Worm (Caenorhabditis elegans): Measurements from ENCODE around the gene F26G1.3.

The F26G1.3 gene

ce11 chrII:4762574-4763285, 4.2 kb downstream of the F26G1.3 start, which contains the start of gene F26G1.2:
F26G1.2 (plus strand) TSS chrII:4763081.
- TF ChIP-seq snpc-4 (tag; optimal IDR thresholded peaks at IDR 0.05) = no peak
- TF ChIP-seq nhr-6 (tag; optimal IDR thresholded peaks at IDR 0.05) = no peak
- TF ChIP-seq lin-38 (GFP tag; IDR thresholded peaks at IDR 0.05) = no peak
- TF ChIP-seq saeg-2 (GFP tag; IDR thresholded peaks at IDR 0.05) = no peak
- peak; percentile 69 for TF ChIP-seq aha-1 (tag)
- no peak for TF ChIP-seq Y5F2A.4 (GFP tag; optimal IDR thresholded peaks at IDR 0.05)
- no peak for TF ChIP-seq nhr-41 (GFP tag; IDR thresholded peaks at IDR 0.05)
- TF ChIP-seq ceh-62 (tag; optimal IDR thresholded peaks at IDR 0.05) = no peak
- no peak for TF ChIP-seq unc-39 (tag; optimal IDR thresholded peaks at IDR 0.05)
- TF ChIP-seq tra-1 (GFP tag; IDR thresholded peaks at IDR 0.05) = no peak
- no peak for TF ChIP-seq nhr-102 (tag; optimal IDR thresholded peaks at IDR 0.05)
- TF ChIP-seq php-3 (GFP tag; IDR thresholded peaks at IDR 0.05) = no peak
- no peak for TF ChIP-seq T26A8.4 (GFP tag; IDR thresholded peaks at IDR 0.05)
- TF ChIP-seq nhr-28 (tag; optimal IDR thresholded peaks at IDR 0.05) = peak; percentile 57
- peak; percentile 15; the same call in 1 of the 2 replicates for TF ChIP-seq egl-43 (GFP tag; IDR thresholded peaks at IDR 0.05)
- TF ChIP-seq dpl-1 (GFP tag; optimal IDR thresholded peaks at IDR 0.05) = no peak

DNA sequence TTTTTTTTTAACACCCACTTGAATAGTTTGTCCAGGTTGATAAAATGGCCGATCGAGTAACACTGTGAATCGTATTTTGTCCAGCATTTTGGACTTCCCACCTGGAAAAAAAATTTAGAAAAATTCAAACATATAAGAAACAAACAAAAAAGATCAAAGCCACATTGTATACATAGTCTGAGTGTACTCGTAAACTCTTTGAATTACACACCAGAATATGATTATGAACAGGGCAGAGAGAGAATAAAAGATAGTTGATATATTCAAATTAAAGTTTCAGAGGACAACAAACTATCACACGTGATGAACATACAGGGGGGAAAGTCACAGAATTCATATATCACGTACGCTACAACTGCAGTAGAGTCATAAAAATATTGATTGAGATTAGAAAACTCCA, 7.7 kb downstream of the F26G1.3 start, which contains the start of gene ttm-2:
Gene ttm-2 (minus strand): TSS at position 101 of the 400 bp plus-strand sequence.
- TF ChIP-seq duxl-1 (tag; optimal IDR thresholded peaks at IDR 0.05; ENCODE audit: poor library complexity) (no peak), saeg-2 (GFP tag; IDR thresholded peaks at IDR 0.05) (no peak), pqm-1 (tag; optimal IDR thresholded peaks at IDR 0.05) (no peak), snpc-4 (tag; optimal IDR thresholded peaks at IDR 0.05) (no peak), nhr-41 (GFP tag; IDR thresholded peaks at IDR 0.05) (no peak), daf-16 (GFP tag; optimal IDR thresholded peaks at IDR 0.05) (no peak), daf-16 (tag; optimal IDR thresholded peaks at IDR 0.05) (no peak), ceh-82 (tag; optimal IDR thresholded peaks at IDR 0.05) (no peak), dmd-6 (GFP tag; IDR thresholded peaks at IDR 0.05) (no peak), daf-19 (GFP tag; conservative IDR thresholded peaks at IDR 0.05) (no peak), unc-39 (tag; optimal IDR thresholded peaks at IDR 0.05) (no peak), F44E2.7 (GFP tag; IDR thresholded peaks at IDR 0.05) (no peak), lin-39 (tag; optimal IDR thresholded peaks at IDR 0.05) (no peak), hlh-11 (tag; optimal IDR thresholded peaks at IDR 0.05) (no peak), unc-62 (GFP tag; optimal IDR thresholded peaks at IDR 0.05 in 1 of 2) (no peak), unc-62 (tag; optimal IDR thresholded peaks at IDR 0.05) (no peak), nhr-76 (tag; optimal IDR thresholded peaks at IDR 0.05) (no peak), arid-1 (GFP tag; conservative IDR thresholded peaks at IDR 0.05) (no peak), fkh-10 (GFP tag; optimal IDR thresholded peaks at IDR 0.05) (no peak), F26F4.8 (GFP tag; conservative IDR thresholded peaks at IDR 0.05) (no peak), ama-1 (optimal IDR thresholded peaks at IDR 0.05) (no peak), ztf-11 (tag; optimal IDR thresholded peaks at IDR 0.05) (no peak)

DNA sequence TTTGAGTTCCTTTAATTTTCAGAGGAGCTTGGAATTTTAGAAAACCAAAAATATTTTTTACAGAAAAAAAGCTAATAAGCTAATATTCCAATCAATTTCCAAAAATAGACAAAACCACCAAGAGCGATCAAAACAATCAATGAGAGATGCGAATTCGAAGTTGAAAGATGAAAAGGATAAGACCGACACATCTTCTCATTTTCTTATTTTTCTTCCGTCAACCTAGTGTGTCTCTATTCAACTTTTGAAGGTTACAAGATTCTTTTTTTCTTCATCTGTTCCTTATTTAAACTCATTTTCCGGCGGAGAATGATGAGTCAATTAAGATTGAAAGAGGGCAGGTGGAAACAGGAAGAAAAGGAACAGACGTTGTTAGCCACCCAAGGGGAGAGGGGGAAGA, 9.1 kb downstream of the F26G1.3 start:
- TF ChIP-seq nhr-111 (GFP tag; optimal IDR thresholded peaks at IDR 0.05) = no peak
- TF ChIP-seq unc-62 (GFP tag; optimal IDR thresholded peaks at IDR 0.05 in 1 of 2) = peak in 1 of 2 experiments; percentile 28
- TF ChIP-seq unc-62 (tag; optimal IDR thresholded peaks at IDR 0.05) = no peak

ce11 chrII:4769096-4769495, 10.5 kb downstream of the F26G1.3 start:
- TF ChIP-seq ceh-20 (GFP tag; IDR thresholded peaks at IDR 0.05) (no peak), sdz-12 (GFP tag; optimal IDR thresholded peaks at IDR 0.05) (no peak), hlh-11 (tag; optimal IDR thresholded peaks at IDR 0.05) (peak; percentile 73), dmd-6 (GFP tag; IDR thresholded peaks at IDR 0.05) (peak; percentile 97), ceh-28 (tag; optimal IDR thresholded peaks at IDR 0.05) (no peak), hlh-30 (tag; optimal IDR thresholded peaks at IDR 0.05; ENCODE audit: insufficient read depth) (peak; percentile 59), lin-1 (GFP tag; IDR thresholded peaks at IDR 0.05) (peak; percentile 87), unc-62 (GFP tag; optimal IDR thresholded peaks at IDR 0.05 in 1 of 2) (no peak), unc-62 (tag; optimal IDR thresholded peaks at IDR 0.05) (no peak), zfp-2 (tag; optimal IDR thresholded peaks at IDR 0.05) (no peak), php-3 (GFP tag; IDR thresholded peaks at IDR 0.05) (peak; percentile 91), ceh-44 (GFP tag; IDR thresholded peaks at IDR 0.05) (no peak), duxl-1 (tag; optimal IDR thresholded peaks at IDR 0.05; ENCODE audit: poor library complexity) (no peak), mep-1 (tag; optimal IDR thresholded peaks at IDR 0.05) (no peak), lin-13 (GFP tag; optimal IDR thresholded peaks at IDR 0.05) (no peak), nhr-77 (tag; optimal IDR thresholded peaks at IDR 0.05) (peak; percentile 44), lir-3 (tag; optimal IDR thresholded peaks at IDR 0.05) (no peak), ceh-62 (tag; optimal IDR thresholded peaks at IDR 0.05) (no peak), daf-16 (GFP tag; optimal IDR thresholded peaks at IDR 0.05) (peak in 1 of 2 experiments; percentile 53), daf-16 (tag; optimal IDR thresholded peaks at IDR 0.05) (peak; percentile 96)

Measured in whole organism, L4 larva.